Fruit fly (Drosophila melanogaster): ENCODE results near the gene Akap200.

The Akap200 gene

dm6 chr2L:8414887-8415883 is at the start of gene Akap200, which contains the start of gene CG13398:
Akap200 (plus strand) TSS chr2L:8415690.
CG13398 (minus strand) TSS chr2L:8415256.
- TF ChIP-seq insv (optimal IDR thresholded peaks at IDR 0.05) (no peak), ttk (optimal IDR thresholded peaks at IDR 0.05) (no peak), h (optimal IDR thresholded peaks at IDR 0.05) (no peak)

- TF ChIP-seq Sin3A (optimal IDR thresholded peaks at IDR 0.05) = no peak
- no peak for TF ChIP-seq ttk (optimal IDR thresholded peaks at IDR 0.05)
- TF ChIP-seq h (optimal IDR thresholded peaks at IDR 0.05) = no peak
- no peak for TF ChIP-seq psq (optimal IDR thresholded peaks at IDR 0.05)
- TF ChIP-seq insv (optimal IDR thresholded peaks at IDR 0.05) = no peak
- TF ChIP-seq Myc (optimal IDR thresholded peaks at IDR 0.05) = no peak
Measured at dm6 chr2L:8365701-8366643, 49.5 kb upstream of the Akap200 start, which contains the start of gene Pp2A-29B. Pp2A-29B (plus strand) TSS chr2L:8366038.

- TF ChIP-seq psq (optimal IDR thresholded peaks at IDR 0.05) (no peak), ttk (optimal IDR thresholded peaks at IDR 0.05) (no peak), Sin3A (optimal IDR thresholded peaks at IDR 0.05) (no peak), h (optimal IDR thresholded peaks at IDR 0.05) (no peak), insv (optimal IDR thresholded peaks at IDR 0.05) (no peak), Myc (optimal IDR thresholded peaks at IDR 0.05) (no peak)
Measured at dm6 chr2L:8370364-8371326, 44.8 kb upstream of the Akap200 start, which contains the start of gene CG17292. CG17292 (plus strand) TSS chr2L:8370454.

dm6 chr2L:8371354-8371937 is 44.0 kb upstream of the Akap200 start:
- TF ChIP-seq ttk (optimal IDR thresholded peaks at IDR 0.05) (no peak), insv (optimal IDR thresholded peaks at IDR 0.05) (no peak), Sin3A (optimal IDR thresholded peaks at IDR 0.05) (no peak), Myc (optimal IDR thresholded peaks at IDR 0.05) (no peak)

- TF ChIP-seq psq (optimal IDR thresholded peaks at IDR 0.05) (no peak), insv (optimal IDR thresholded peaks at IDR 0.05) (no peak), Myc (optimal IDR thresholded peaks at IDR 0.05) (no peak), Sin3A (optimal IDR thresholded peaks at IDR 0.05) (no peak), ttk (optimal IDR thresholded peaks at IDR 0.05) (no peak), h (optimal IDR thresholded peaks at IDR 0.05) (no peak)
Measured at dm6 chr2L:8372248-8372647, 43.2 kb upstream of the Akap200 start.

dm6 chr2L:8374235-8374634 is 41.3 kb upstream of the Akap200 start, which contains the start of gene Wdr82:
Wdr82 (plus strand) TSS chr2L:8374461.
- no peak for TF ChIP-seq insv (optimal IDR thresholded peaks at IDR 0.05)
- no peak for TF ChIP-seq h (optimal IDR thresholded peaks at IDR 0.05)
- no peak for TF ChIP-seq ttk (optimal IDR thresholded peaks at IDR 0.05)
- no peak for TF ChIP-seq Sin3A (optimal IDR thresholded peaks at IDR 0.05)
- TF ChIP-seq psq (optimal IDR thresholded peaks at IDR 0.05) = no peak
- no peak for TF ChIP-seq Myc (optimal IDR thresholded peaks at IDR 0.05)

dm6 chr2L:8376717-8377116 is 38.8 kb upstream of the Akap200 start, which contains the start of the genes CG13390 and CG17294:
CG13390 (minus strand) TSS chr2L:8376797.
CG17294 (plus strand) TSS chr2L:8377035.
- TF ChIP-seq insv (optimal IDR thresholded peaks at IDR 0.05) = no peak

- TF ChIP-seq ttk (optimal IDR thresholded peaks at IDR 0.05) (no peak), Myc (optimal IDR thresholded peaks at IDR 0.05) (no peak), Sin3A (optimal IDR thresholded peaks at IDR 0.05) (no peak), h (optimal IDR thresholded peaks at IDR 0.05) (no peak), insv (optimal IDR thresholded peaks at IDR 0.05) (no peak), psq (optimal IDR thresholded peaks at IDR 0.05) (no peak)
Measured at dm6 chr2L:8381508-8382036, 33.9 kb upstream of the Akap200 start, which contains the start of gene AlaRS. AlaRS (minus strand) TSS chr2L:8381764.

dm6 chr2L:8382646-8383045 is 32.8 kb upstream of the Akap200 start, which contains the start of the genes CG13392 and Rcd4:
CG13392 (minus strand) TSS chr2L:8382807.
Rcd4 (plus strand) TSS chr2L:8382861.
- no peak for TF ChIP-seq ttk (optimal IDR thresholded peaks at IDR 0.05)
- no peak for TF ChIP-seq Sin3A (optimal IDR thresholded peaks at IDR 0.05)
- TF ChIP-seq h (optimal IDR thresholded peaks at IDR 0.05) = no peak
- TF ChIP-seq insv (optimal IDR thresholded peaks at IDR 0.05) = no peak
- no peak for TF ChIP-seq Myc (optimal IDR thresholded peaks at IDR 0.05)
- no peak for TF ChIP-seq psq (optimal IDR thresholded peaks at IDR 0.05)

dm6 chr2L:8384108-8384601 is 31.3 kb upstream of the Akap200 start, which contains the start of the genes Dad1 and CG13384:
Dad1 (minus strand) TSS chr2L:8384137.
CG13384 (plus strand) TSS chr2L:8384455.
- TF ChIP-seq Myc (optimal IDR thresholded peaks at IDR 0.05) (no peak), psq (optimal IDR thresholded peaks at IDR 0.05) (no peak)
